Worm (Caenorhabditis elegans): ENCODE data around the gene prdm-14.

- no peak for TF ChIP-seq efl-1 (optimal IDR thresholded peaks at IDR 0.05)
- TF ChIP-seq efl-1 (GFP tag; optimal IDR thresholded peaks at IDR 0.05 in 1 of 2): no peak
- no peak for TF ChIP-seq nhr-77 (tag; optimal IDR thresholded peaks at IDR 0.05)
These were observed 20.5 kb upstream of the prdm-14 start for ce11 chrX:9025484-9025883.
